Worm (Caenorhabditis elegans) whole organism, L2 larva: ENCODE measurements around the gene srab-21.

Experiments used
- F13H6.1 ChIP-seq: sonication (generic microtip); optimal IDR thresholded peaks from 2 replicates; lab custom pipeline; 2016; ENCODE audit warnings: missing genetic modification characterization, missing compliant biosample characterization
- ama-1 ChIP-seq: fragments of 150-350 bp; optimal IDR thresholded peaks from 2 replicates; lab custom pipeline; 2018; ENCODE audit warnings: inconsistent platforms
- ceh-82 ChIP-seq: fragments of 150-350 bp; optimal IDR thresholded peaks from 2 replicates; lab custom pipeline; 2014; ENCODE audit warnings: missing biosample characterization, missing genetic modification characterization
- fos-1 ChIP-seq: fragments of 150-350 bp; optimal IDR thresholded peaks from 2 replicates; lab custom pipeline; 2014; ENCODE audit warnings: missing biosample characterization, missing genetic modification characterization
- mbf-1 ChIP-seq: sonication (generic microtip); optimal IDR thresholded peaks from 2 replicates; lab custom pipeline; 2017; ENCODE audit warnings: missing biosample characterization, missing genetic modification characterization
- mdl-1 ChIP-seq, 2 experiments: fragments of 150-350 bp in 1 of 2; sonication (generic microtip) in 1 of 2; optimal IDR thresholded peaks; 2 replicates each; lab custom pipeline; 2017; ENCODE audit warnings: missing biosample characterization in 2 of 2, missing genetic modification characterization in 2 of 2
- nhr-77 ChIP-seq: fragments of 150-350 bp; optimal IDR thresholded peaks from 2 replicates; lab custom pipeline; 2014; ENCODE audit warnings: missing biosample characterization, missing genetic modification characterization
- snpc-4 ChIP-seq: fragments of 150-350 bp; optimal IDR thresholded peaks from 2 replicates; lab custom pipeline; 2014; ENCODE audit warnings: missing biosample characterization, missing genetic modification characterization
- unc-39 ChIP-seq: fragments of 150-350 bp; optimal IDR thresholded peaks from 2 replicates; lab custom pipeline; 2014; ENCODE audit warnings: missing biosample characterization, missing genetic modification characterization

DNA sequence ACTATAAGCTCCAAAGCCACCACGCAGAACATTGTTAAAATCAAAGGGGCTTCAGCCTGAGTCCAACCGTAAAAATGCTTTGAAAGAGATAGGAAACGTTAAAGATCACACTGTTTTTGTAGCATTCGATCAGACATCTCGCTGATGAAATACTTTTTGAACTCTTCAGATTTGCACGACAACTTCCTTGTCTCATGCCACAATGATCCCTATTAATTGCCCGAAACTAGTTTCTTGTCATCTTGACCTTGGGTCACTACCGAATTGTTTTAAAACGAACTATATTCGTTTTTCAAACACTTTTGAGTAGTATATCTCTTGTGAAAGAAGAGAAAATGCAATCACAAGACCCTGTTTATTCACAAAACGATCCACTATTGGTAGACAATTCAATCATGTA, 6.3 kb downstream of the srab-21 start, which contains the start of gene T20D4.3:
- TF ChIP-seq unc-39 (no peak), ama-1 (lab: Kevin White, UChicago) (no peak), mbf-1 (tag; lab: Kevin White, UChicago) (no peak), F13H6.1 (tag; lab: Kevin White, UChicago) (no peak), ceh-82 (tag; lab: Kevin White, UChicago) (no peak), snpc-4 (no peak), mdl-1 (tag; optimal IDR thresholded peaks at IDR 0.05; lab: Kevin White, UChicago) (no peak), nhr-77 (no peak), fos-1 (tag; lab: Kevin White, UChicago) (no peak)
